Worm (Caenorhabditis elegans): Measurements from ENCODE around the gene F53F8.3.

DNA sequence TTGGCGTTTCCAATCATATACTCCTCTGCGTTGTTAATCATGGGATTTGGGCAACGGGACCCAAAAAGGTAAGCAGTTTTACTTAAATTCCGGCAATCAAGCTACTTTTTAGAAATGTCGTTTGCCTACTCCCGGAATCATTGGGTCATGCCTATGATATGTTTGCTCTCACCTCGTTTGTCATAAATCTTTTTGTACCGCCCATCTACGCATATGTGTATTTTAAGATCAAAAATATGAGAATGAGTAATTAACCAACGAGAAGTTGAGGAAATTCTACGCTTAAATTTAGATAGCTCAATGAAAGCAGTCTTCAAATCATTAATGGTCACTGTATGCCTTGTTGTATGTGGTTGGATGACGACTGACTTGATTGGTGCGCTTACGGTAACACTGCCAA, 7.0 kb downstream of the F53F8.3 start:
- TF ChIP-seq nfya-1 (tag; optimal IDR thresholded peaks at IDR 0.05; ENCODE audit: borderline replicate concordance, insufficient read depth): no peak
- TF ChIP-seq lag-1 (GFP tag; IDR thresholded peaks at IDR 0.05): no peak
- no peak for TF ChIP-seq dpl-1 (GFP tag; optimal IDR thresholded peaks at IDR 0.05)
- no peak for TF ChIP-seq F10E7.11 (tag; optimal IDR thresholded peaks at IDR 0.05)
- no peak for TF ChIP-seq pbrm-1 (GFP tag; IDR thresholded peaks at IDR 0.05)
- no peak for TF ChIP-seq unc-62 (GFP tag; optimal IDR thresholded peaks at IDR 0.05)
- TF ChIP-seq lsy-27 (tag; optimal IDR thresholded peaks at IDR 0.05; ENCODE audit: borderline replicate concordance, insufficient read depth): no peak
- no peak for TF ChIP-seq B0336.3 (GFP tag; IDR thresholded peaks at IDR 0.05)
